Worm (Caenorhabditis elegans): Measurements from ENCODE around the gene Y39A3B.7.

Gene Y39A3B.7

ce11 chrIII:2008334-2008733 is 23.6 kb upstream of the Y39A3B.7 start:
- TF ChIP-seq sma-9 (GFP tag; optimal IDR thresholded peaks at IDR 0.05) (no peak), sma-9 (tag; optimal IDR thresholded peaks at IDR 0.05) (no peak), nhr-77 (tag; optimal IDR thresholded peaks at IDR 0.05) (no peak), peb-1 (tag; optimal IDR thresholded peaks at IDR 0.05) (no peak), lin-13 (GFP tag; optimal IDR thresholded peaks at IDR 0.05) (no peak), ama-1 (optimal IDR thresholded peaks at IDR 0.05) (no peak), C34F6.9 (tag; optimal IDR thresholded peaks at IDR 0.05) (no peak), mdl-1 (tag; optimal IDR thresholded peaks at IDR 0.05) (no peak), ZK546.5 (tag; optimal IDR thresholded peaks at IDR 0.05) (no peak), skn-1 (tag; optimal IDR thresholded peaks at IDR 0.05) (no peak), dmd-4 (tag; optimal IDR thresholded peaks at IDR 0.05) (no peak), sma-3 (GFP tag; optimal IDR thresholded peaks at IDR 0.05) (no peak), nhr-12 (tag; optimal IDR thresholded peaks at IDR 0.05) (no peak), lsy-2 (tag; optimal IDR thresholded peaks at IDR 0.05) (no peak), mbf-1 (tag; optimal IDR thresholded peaks at IDR 0.05) (no peak), nhr-11 (tag; optimal IDR thresholded peaks at IDR 0.05) (no peak), elt-3 (tag; optimal IDR thresholded peaks at IDR 0.05) (no peak), unc-62 (GFP tag; optimal IDR thresholded peaks at IDR 0.05) (no peak), nhr-23 (tag; optimal IDR thresholded peaks at IDR 0.05) (no peak), nhr-10 (tag; optimal IDR thresholded peaks at IDR 0.05) (no peak), elt-1 (tag; optimal IDR thresholded peaks at IDR 0.05) (no peak)

ce11 chrIII:2006937-2007336 is 22.2 kb upstream of the Y39A3B.7 start:
- no peak for TF ChIP-seq sma-3 (GFP tag; optimal IDR thresholded peaks at IDR 0.05)
- no peak for TF ChIP-seq snpc-4 (tag; optimal IDR thresholded peaks at IDR 0.05)
- no peak for TF ChIP-seq blmp-1 (tag; optimal IDR thresholded peaks at IDR 0.05; ENCODE audit: insufficient read depth)
- TF ChIP-seq unc-55 (GFP tag; optimal IDR thresholded peaks at IDR 0.05), result no peak
- TF ChIP-seq ceh-16 (tag; optimal IDR thresholded peaks at IDR 0.05), result no peak
- no peak for TF ChIP-seq peb-1 (tag; optimal IDR thresholded peaks at IDR 0.05)
- TF ChIP-seq egl-27 (tag; optimal IDR thresholded peaks at IDR 0.05), result no peak
- no peak for TF ChIP-seq dmd-4 (tag; optimal IDR thresholded peaks at IDR 0.05)
- TF ChIP-seq nhr-6 (tag; optimal IDR thresholded peaks at IDR 0.05), result no peak
- no peak for TF ChIP-seq nhr-10 (tag; optimal IDR thresholded peaks at IDR 0.05)
- TF ChIP-seq ceh-82 (tag; optimal IDR thresholded peaks at IDR 0.05), result no peak

ce11 chrIII:2005729-2006128 is 21.0 kb upstream of the Y39A3B.7 start, which contains the start of gene Y39A3B.1:
Gene Y39A3B.1 (plus strand): TSS chrIII:2006029.
- TF ChIP-seq R02D3.7 (tag; optimal IDR thresholded peaks at IDR 0.05) (no peak), sma-3 (GFP tag; optimal IDR thresholded peaks at IDR 0.05) (no peak), fos-1 (tag; optimal IDR thresholded peaks at IDR 0.05) (no peak), lsy-2 (tag; optimal IDR thresholded peaks at IDR 0.05) (no peak), unc-39 (tag; optimal IDR thresholded peaks at IDR 0.05) (no peak), mbf-1 (tag; optimal IDR thresholded peaks at IDR 0.05) (no peak), sem-4 (tag; optimal IDR thresholded peaks at IDR 0.05) (no peak), unc-55 (GFP tag; optimal IDR thresholded peaks at IDR 0.05) (no peak), crh-2 (tag; optimal IDR thresholded peaks at IDR 0.05) (no peak), ztf-1 (GFP tag; conservative IDR thresholded peaks at IDR 0.05) (no peak), gmeb-1 (tag; optimal IDR thresholded peaks at IDR 0.05) (no peak), elt-3 (tag; optimal IDR thresholded peaks at IDR 0.05) (no peak), zag-1 (tag; optimal IDR thresholded peaks at IDR 0.05) (no peak), sma-9 (GFP tag; optimal IDR thresholded peaks at IDR 0.05) (no peak), sma-9 (tag; optimal IDR thresholded peaks at IDR 0.05) (no peak), nhr-11 (tag; optimal IDR thresholded peaks at IDR 0.05) (no peak)

ce11 chrIII:2001210-2001609 is 16.4 kb upstream of the Y39A3B.7 start:
- TF ChIP-seq ceh-82 (tag; optimal IDR thresholded peaks at IDR 0.05) (no peak), peb-1 (tag; optimal IDR thresholded peaks at IDR 0.05) (no peak), C34F6.9 (tag; optimal IDR thresholded peaks at IDR 0.05) (no peak), alr-1 (tag; optimal IDR thresholded peaks at IDR 0.05) (no peak), mbf-1 (tag; optimal IDR thresholded peaks at IDR 0.05) (no peak), nhr-21 (tag; optimal IDR thresholded peaks at IDR 0.05) (no peak), nhr-129 (tag; optimal IDR thresholded peaks at IDR 0.05) (no peak), nhr-237 (tag; optimal IDR thresholded peaks at IDR 0.05) (no peak), unc-39 (tag; optimal IDR thresholded peaks at IDR 0.05) (no peak), F13H6.1 (tag; optimal IDR thresholded peaks at IDR 0.05) (no peak), Y55F3AM.14 (GFP tag; optimal IDR thresholded peaks at IDR 0.05) (no peak), ama-1 (optimal IDR thresholded peaks at IDR 0.05) (no peak), ztf-4 (tag; optimal IDR thresholded peaks at IDR 0.05) (no peak), nhr-10 (tag; optimal IDR thresholded peaks at IDR 0.05) (no peak), skn-1 (tag; optimal IDR thresholded peaks at IDR 0.05) (no peak), sma-9 (GFP tag; optimal IDR thresholded peaks at IDR 0.05) (no peak), sma-9 (tag; optimal IDR thresholded peaks at IDR 0.05) (no peak), lin-39 (tag; optimal IDR thresholded peaks at IDR 0.05) (no peak), nhr-25 (tag; optimal IDR thresholded peaks at IDR 0.05) (no peak), sma-3 (GFP tag; optimal IDR thresholded peaks at IDR 0.05) (no peak)

Measured in whole organism, L2 larva.